Worm (Caenorhabditis elegans) whole organism, L4/young adult: ENCODE data around the gene tcc-1.

ENCODE experiments used
- W03F9.2 ChIP-seq: fragments of 150-350 bp; optimal IDR thresholded peaks from 2 replicates; lab custom pipeline; 2014; ENCODE audit warnings: missing biosample characterization, missing genetic modification characterization
- dao-5 ChIP-seq: sonication (generic microtip); optimal IDR thresholded peaks from 2 replicates; lab custom pipeline; 2016; ENCODE audit warnings: missing genotype, missing genetic modification characterization, moderate library complexity, missing compliant biosample characterization
- him-1 ChIP-seq: sonication (generic microtip); optimal IDR thresholded peaks from 2 replicates; lab custom pipeline; 2016; ENCODE audit warnings: missing genotype, missing genetic modification reagents, missing genetic modification characterization, missing compliant biosample characterization

DNA sequence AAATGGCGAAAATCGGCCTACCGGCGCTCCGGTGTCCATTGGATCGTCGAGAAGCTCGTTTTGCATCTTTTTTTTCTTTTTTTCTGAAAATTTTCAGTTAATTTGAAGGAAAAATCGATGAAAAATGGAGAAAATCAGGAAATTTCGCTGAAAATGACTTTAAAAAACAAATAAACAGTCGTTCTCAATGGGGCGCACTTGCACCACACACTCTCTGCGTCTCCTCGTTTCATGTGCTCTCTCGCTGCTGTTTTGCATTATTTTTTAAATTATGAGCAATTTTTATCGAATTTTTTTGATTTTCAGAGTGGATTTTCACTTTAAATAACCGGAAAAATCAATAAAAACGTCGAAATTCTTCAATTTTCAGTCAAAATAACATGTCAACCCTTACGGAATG, 14.8 kb upstream of the tcc-1 start, which contains the start of gene csn-1:
- TF ChIP-seq dao-5 (tag; lab: Kevin White, UChicago) (no peak), him-1 (tag; lab: Kevin White, UChicago) (no peak), W03F9.2 (no peak)
